Fruit fly (Drosophila melanogaster): ENCODE data around the gene Adi1.

The Adi1 gene

DNA sequence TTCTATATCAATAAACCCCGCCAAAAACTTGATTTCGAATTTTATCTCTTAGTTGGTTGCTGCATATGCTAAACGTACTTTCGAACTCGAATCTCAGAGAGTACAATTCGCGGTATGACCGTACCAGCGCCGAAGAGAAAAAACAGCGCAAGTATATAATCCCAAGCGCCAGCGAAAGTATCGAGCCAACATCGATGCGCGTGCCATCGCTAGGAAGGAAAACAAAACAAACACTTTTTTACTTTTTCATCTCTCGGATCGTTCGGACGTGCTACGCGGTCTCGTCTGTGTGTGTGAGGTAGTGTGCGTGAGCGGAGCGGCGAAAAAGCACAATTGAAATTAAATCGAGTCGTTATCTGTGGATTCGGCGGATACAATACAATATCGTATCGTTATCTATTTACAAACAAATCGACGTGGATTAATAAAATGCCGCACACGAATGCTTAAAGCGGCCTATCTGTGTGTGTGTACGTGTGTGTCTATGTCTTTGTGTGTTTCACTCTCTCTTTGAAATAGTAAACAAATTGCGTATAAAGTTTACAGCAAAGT is 1.4 kb downstream of the Adi1 start, which contains the start of gene simj (continued):
- peak; percentile 69 for TF ChIP-seq Atf6 (GFP tag; IDR thresholded peaks at IDR 0.05)
- no peak for TF ChIP-seq CG9215 (GFP tag; IDR thresholded peaks at IDR 0.05)
- TF ChIP-seq tna (GFP tag; IDR thresholded peaks at IDR 0.05; ENCODE audit: partially characterized antibody) = peak; percentile 84
- peak; percentile 15 for TF ChIP-seq zen (tag; optimal IDR thresholded peaks at IDR 0.05)
- peak; percentile 67 for TF ChIP-seq bigmax (GFP tag; optimal IDR thresholded peaks at IDR 0.05)
- peak; percentile 97 for TF ChIP-seq pzg (GFP tag; optimal IDR thresholded peaks at IDR 0.05)
- TF ChIP-seq ham (GFP tag; IDR thresholded peaks at IDR 0.05) = no peak
- no peak for TF ChIP-seq Nf-YA (GFP tag; IDR thresholded peaks at IDR 0.05)
- TF ChIP-seq CG12942 (GFP tag; optimal IDR thresholded peaks at IDR 0.05) = no peak
- peak; percentile 30 for TF ChIP-seq CG6813 (GFP tag; optimal IDR thresholded peaks at IDR 0.05)
- peak; percentile 69; the same call in 2 of the 3 replicates for TF ChIP-seq zfh1 (GFP tag; IDR thresholded peaks at IDR 0.05)
- 0 out of 3 replicates have a peak, but pooled peaks have one; percentile 21 for TF ChIP-seq otp (GFP tag; IDR thresholded peaks at IDR 0.05)
- TF ChIP-seq CG31224 (GFP tag; IDR thresholded peaks at IDR 0.05) = no peak
- peak; percentile 39 for TF ChIP-seq CG8944 (GFP tag; optimal IDR thresholded peaks at IDR 0.05)
- peak; percentile 84 for TF ChIP-seq CG17829 (tag; optimal IDR thresholded peaks at IDR 0.05)
- TF ChIP-seq CG11560 (tag; IDR thresholded peaks at IDR 0.05) = no peak
- TF ChIP-seq fru (optimal IDR thresholded peaks at IDR 0.05) = no peak
- peak; percentile 29 for TF ChIP-seq Spps (tag; optimal IDR thresholded peaks at IDR 0.05)
- peak; percentile 59 for TF ChIP-seq hb (GFP tag; IDR thresholded peaks at IDR 0.05; ENCODE audit: partially characterized antibody)
- no peak for TF ChIP-seq disco-r (GFP tag; optimal IDR thresholded peaks at IDR 0.05)
- peak; percentile 74 for TF ChIP-seq CG7963 (GFP tag; IDR thresholded peaks at IDR 0.05; ENCODE audit: partially characterized antibody)
- peak; percentile 95 for TF ChIP-seq Med (GFP tag)
- peak; percentile 83 for TF ChIP-seq CHES-1-like (GFP tag; optimal IDR thresholded peaks at IDR 0.05)
- TF ChIP-seq CG17328 (GFP tag; IDR thresholded peaks at IDR 0.05) = peak; percentile 38
- peak; percentile 58 for TF ChIP-seq MTF-1 (GFP tag; optimal IDR thresholded peaks at IDR 0.05; ENCODE audit: borderline replicate concordance)
- TF ChIP-seq CG8359 (GFP tag; optimal IDR thresholded peaks at IDR 0.05; ENCODE audit: borderline replicate concordance) = peak; percentile 31
- no peak for TF ChIP-seq C15 (GFP tag; IDR thresholded peaks at IDR 0.05)
- TF ChIP-seq CG17612 (GFP tag; IDR thresholded peaks at IDR 0.05) = no peak
- no peak for TF ChIP-seq ssp (GFP tag; IDR thresholded peaks at IDR 0.05)
- TF ChIP-seq MESR4 (GFP tag; optimal IDR thresholded peaks at IDR 0.05) = peak; percentile 68
- TF ChIP-seq sc (optimal IDR thresholded peaks at IDR 0.05) = no peak
- no peak for TF ChIP-seq sc (GFP tag; optimal IDR thresholded peaks at IDR 0.05)
- TF ChIP-seq CG10147 (GFP tag; optimal IDR thresholded peaks at IDR 0.05) = peak; percentile 2
- TF ChIP-seq Dll (GFP tag; IDR thresholded peaks at IDR 0.05; ENCODE audit: partially characterized antibody) = peak; percentile 76
- peak; percentile 36; the same call in 1 of the 2 replicates for TF ChIP-seq sim (GFP tag; IDR thresholded peaks at IDR 0.05)
- peak; percentile 2 for TF ChIP-seq dm (GFP tag; optimal IDR thresholded peaks at IDR 0.05)
- peak; percentile 4 for TF ChIP-seq shn (GFP tag; optimal IDR thresholded peaks at IDR 0.05)
- TF ChIP-seq CG12299 (tag; optimal IDR thresholded peaks at IDR 0.05) = peak; percentile 64
- peak; percentile 24 for TF ChIP-seq psq (GFP tag; optimal IDR thresholded peaks at IDR 0.05)
- peak in 1 of 3 experiments; percentile 75 for TF ChIP-seq Stat92E (GFP tag; optimal IDR thresholded peaks at IDR 0.05)
- TF ChIP-seq HLHmδ (GFP tag; optimal IDR thresholded peaks at IDR 0.05) = peak; percentile 75
- no peak for TF ChIP-seq cad (GFP tag; optimal IDR thresholded peaks at IDR 0.05)
- TF ChIP-seq tin (GFP tag; optimal IDR thresholded peaks at IDR 0.05) = peak; percentile 26
- peak; percentile 57 for TF ChIP-seq NfI (GFP tag; optimal IDR thresholded peaks at IDR 0.05)
- TF ChIP-seq Hr3 (GFP tag; optimal IDR thresholded peaks at IDR 0.05) = no peak
- TF ChIP-seq CG8281 (tag; optimal IDR thresholded peaks at IDR 0.05) = no peak
- TF ChIP-seq z (GFP tag; IDR thresholded peaks at IDR 0.05) = no peak
- TF ChIP-seq Myb (GFP tag; optimal IDR thresholded peaks at IDR 0.05) = peak; percentile 50
- peak; percentile 51 for TF ChIP-seq Meics (GFP tag; optimal IDR thresholded peaks at IDR 0.05)
- peak; percentile 64 for TF ChIP-seq sug (tag; optimal IDR thresholded peaks at IDR 0.05)
- TF ChIP-seq CG1832 (GFP tag; optimal IDR thresholded peaks at IDR 0.05) = no peak
